Worm (Caenorhabditis elegans) whole organism, L4/young adult: ENCODE measurements around the gene srh-60.

Experiments
- dao-5 ChIP-seq: sonication (generic microtip); optimal IDR thresholded peaks from 2 replicates; lab custom pipeline; 2016; ENCODE audit warnings: missing genotype, missing genetic modification characterization, moderate library complexity, missing compliant biosample characterization
- him-1 ChIP-seq: sonication (generic microtip); optimal IDR thresholded peaks from 2 replicates; lab custom pipeline; 2016; ENCODE audit warnings: missing genotype, missing genetic modification reagents, missing genetic modification characterization, missing compliant biosample characterization

DNA sequence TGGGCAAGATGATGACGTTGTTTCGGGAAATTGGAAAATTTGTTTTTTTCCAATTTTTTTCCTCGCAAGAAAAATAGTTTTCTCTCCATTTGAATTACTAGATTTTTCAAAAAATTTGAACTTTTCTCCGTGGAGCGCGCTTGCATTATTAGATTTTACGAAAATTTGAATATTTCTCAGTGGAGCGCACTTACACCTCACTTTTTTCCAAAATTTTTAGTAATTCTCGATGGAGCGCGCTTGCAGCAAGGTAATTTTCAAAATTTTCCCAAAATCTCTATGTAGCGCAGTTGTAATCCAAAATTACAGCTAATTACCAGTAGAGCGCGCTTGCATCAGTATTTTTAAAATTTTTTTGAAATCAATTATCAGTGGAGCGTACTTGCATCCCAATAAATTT lies 28.8 kb upstream of the srh-60 start:
- TF ChIP-seq him-1 (tag; lab: Kevin White, UChicago) (no peak), dao-5 (no peak)
